Worm (Caenorhabditis elegans): ENCODE results near the gene frk-1.

DNA sequence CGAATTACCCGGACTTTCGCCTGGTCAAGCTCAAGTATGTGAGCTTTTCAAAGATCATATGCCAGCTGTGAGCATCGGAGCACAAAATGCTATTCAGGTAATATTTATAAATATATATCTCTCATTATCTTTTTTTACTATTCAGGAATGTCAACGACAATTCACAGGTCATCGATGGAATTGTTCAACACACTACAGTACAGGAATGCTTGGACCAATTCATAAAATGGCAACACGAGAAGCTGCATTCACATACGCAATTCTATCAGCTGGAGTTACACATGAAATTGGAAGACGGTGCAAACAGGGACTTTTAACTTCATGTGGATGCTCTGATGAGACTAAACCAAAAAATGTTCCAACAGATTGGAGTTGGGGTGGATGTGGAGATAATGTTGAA is 25.3 kb downstream of the frk-1 start:
- TF ChIP-seq him-1 (tag; optimal IDR thresholded peaks at IDR 0.05) (no peak), dao-5 (tag; optimal IDR thresholded peaks at IDR 0.05) (no peak)

Data from whole organism, L4/young adult.